Fruit fly (Drosophila melanogaster) whole organism, wandering third instar larva: ENCODE measurements around the gene CG43136.
A peak's percentile ranks its signal among the peaks of the same experiment; 100 is the strongest.

Experiments used
- Abd-B ChIP-seq: fragments of >200 bp; optimal IDR thresholded peaks from 2 replicates; lab custom pipeline; 2017; ENCODE audit warnings: missing biosample characterization, missing genetic modification characterization
- CG32264 ChIP-seq: fragments of 200-800 bp; sonication (Bioruptor generic); optimal IDR thresholded peaks from 2 replicates; lab custom pipeline; 2016; ENCODE audit warnings: missing biosample characterization, missing genetic modification characterization
- CG9705 ChIP-seq: fragments of 200-800 bp; sonication (Bioruptor generic); optimal IDR thresholded peaks from 2 replicates; lab custom pipeline; 2018; ENCODE audit warnings: missing biosample characterization, mild to moderate bottlenecking, missing genetic modification characterization
- CrebA ChIP-seq: fragments of 200-800 bp; sonication (Bioruptor generic); optimal IDR thresholded peaks from 2 replicates; lab custom pipeline; 2016; ENCODE audit warnings: missing biosample characterization, mild to moderate bottlenecking, missing genetic modification characterization, borderline replicate concordance
- Dfd ChIP-seq: fragments of >200 bp; optimal IDR thresholded peaks from 2 replicates; lab custom pipeline; 2017; ENCODE audit warnings: missing biosample characterization, missing genetic modification characterization
- Dif ChIP-seq: fragments of 200-275, 200-300 bp; sonication (Bioruptor generic); optimal IDR thresholded peaks from 2 replicates; lab custom pipeline; 2018; ENCODE audit warnings: missing biosample characterization, missing genetic modification characterization; ENCODE audit not compliant: partially characterized antibody
- GATAd ChIP-seq: sonication (Bioruptor generic); optimal IDR thresholded peaks from 2 replicates; lab custom pipeline; 2016; ENCODE audit warnings: missing biosample characterization, missing genetic modification characterization
- HLH106 ChIP-seq: fragments of 200-800 bp; optimal IDR thresholded peaks from 3 replicates; lab custom pipeline; 2019; ENCODE audit warnings: missing biosample characterization, mild to moderate bottlenecking, missing genetic modification characterization, moderate library complexity
- Hnf4 ChIP-seq: fragments of 200-800 bp; sonication (Bioruptor generic); optimal IDR thresholded peaks from 2 replicates; lab custom pipeline; 2016; ENCODE audit warnings: missing biosample characterization, mild to moderate bottlenecking, missing genetic modification characterization
- Hr78 ChIP-seq: fragments of >200 bp; optimal IDR thresholded peaks from 2 replicates; lab custom pipeline; 2017; ENCODE audit warnings: missing biosample characterization, missing genetic modification characterization
- Hr83 ChIP-seq: fragments of 200-300 bp; sonication (Bioruptor generic); optimal IDR thresholded peaks from 2 replicates; lab custom pipeline; 2016; ENCODE audit warnings: missing biosample characterization, mild to moderate bottlenecking, missing genetic modification characterization, moderate library complexity; ENCODE audit not compliant: poor library complexity, severe bottlenecking
- Jra ChIP-seq: sonication (Bioruptor generic); optimal IDR thresholded peaks from 2 replicates; lab custom pipeline; 2016; ENCODE audit warnings: missing biosample characterization, missing genetic modification characterization
- Mio ChIP-seq: sonication (Bioruptor generic); optimal IDR thresholded peaks from 2 replicates; lab custom pipeline; 2016; ENCODE audit warnings: missing biosample characterization, missing genetic modification characterization
- Myc ChIP-seq: fragments of >200 bp; optimal IDR thresholded peaks from 2 replicates; lab custom pipeline; 2017
- N ChIP-seq: fragments of >200 bp; optimal IDR thresholded peaks from 2 replicates; lab custom pipeline; 2018; ENCODE audit warnings: missing biosample characterization, missing external identifiers, missing genetic modification characterization
- OdsH ChIP-seq: fragments of 200-800 bp; sonication (Bioruptor generic); optimal IDR thresholded peaks from 2 replicates; lab custom pipeline; 2016; ENCODE audit warnings: missing biosample characterization, mild to moderate bottlenecking, missing genetic modification characterization
- Rel ChIP-seq, 2 experiments: fragments of 200-800 bp; sonication (Bioruptor generic) in 1 of 2; optimal IDR thresholded peaks; 2 replicates in 1 of 2; 3 replicates in 1 of 2; lab custom pipeline; 2016 to 2019; ENCODE audit warnings: mild to moderate bottlenecking in 2 of 2, missing biosample characterization in 2 of 2, missing genetic modification characterization in 2 of 2, moderate library complexity in 1 of 2
- Sp1 ChIP-seq: fragments of 200-800 bp; sonication (Bioruptor generic); optimal IDR thresholded peaks from 3 replicates; lab custom pipeline; 2019; ENCODE audit warnings: missing biosample characterization, mild to moderate bottlenecking, missing genetic modification characterization, moderate library complexity
- Vsx2 ChIP-seq: fragments of 200-300, 225-300 bp; sonication (Bioruptor generic); optimal IDR thresholded peaks from 2 replicates; lab custom pipeline; 2018; ENCODE audit warnings: missing biosample characterization, missing genetic modification characterization; ENCODE audit not compliant: partially characterized antibody
- br ChIP-seq: fragments of 200-800 bp; sonication (Bioruptor generic); optimal IDR thresholded peaks from 2 replicates; lab custom pipeline; 2016; ENCODE audit warnings: missing biosample characterization, missing genetic modification characterization
- brk ChIP-seq: fragments of 200-800 bp; sonication (Bioruptor generic); optimal IDR thresholded peaks from 2 replicates; lab custom pipeline; 2016; ENCODE audit warnings: missing biosample characterization, mild to moderate bottlenecking, missing genetic modification characterization
- dl ChIP-seq, 2 experiments: fragments of 175-275, 200-275 bp in 1 of 2; fragments of 200-275 bp in 1 of 2; sonication (Bioruptor generic); optimal IDR thresholded peaks; lab custom pipeline; 2018; ENCODE audit warnings: mild to moderate bottlenecking in 2 of 2, missing biosample characterization in 2 of 2, missing genetic modification characterization in 2 of 2, moderate library complexity in 2 of 2; ENCODE audit not compliant: partially characterized antibody in 2 of 2, insufficient read depth in 1 of 2
- dmrt93B ChIP-seq: fragments of 200-800 bp; sonication (Bioruptor generic); optimal IDR thresholded peaks from 2 replicates; lab custom pipeline; 2018; ENCODE audit warnings: missing biosample characterization, mild to moderate bottlenecking, missing genetic modification characterization
- dsf ChIP-seq: sonication (Bioruptor generic); optimal IDR thresholded peaks from 2 replicates; lab custom pipeline; 2016; ENCODE audit warnings: missing biosample characterization, missing genetic modification characterization, borderline replicate concordance
- ey ChIP-seq: fragments of 200-800 bp; sonication (Bioruptor generic); optimal IDR thresholded peaks from 2 replicates; lab custom pipeline; 2016; ENCODE audit warnings: missing biosample characterization, missing genetic modification characterization
- foxo ChIP-seq, 2 experiments: fragments of 200-800 bp; sonication (Bioruptor generic); optimal IDR thresholded peaks; 2 replicates in 1 of 2; 3 replicates in 1 of 2; lab custom pipeline; 2016 to 2017; ENCODE audit warnings: missing biosample characterization in 2 of 2, missing genetic modification characterization in 2 of 2
- fru ChIP-seq: fragments of 200-800 bp; sonication (Bioruptor generic); optimal IDR thresholded peaks from 3 replicates; lab custom pipeline; 2016; ENCODE audit warnings: missing biosample characterization, mild to moderate bottlenecking, missing genetic modification characterization
- h ChIP-seq: fragments of 200-800 bp; sonication (Bioruptor generic); optimal IDR thresholded peaks from 3 replicates; lab custom pipeline; 2016; ENCODE audit warnings: missing biosample characterization, mild to moderate bottlenecking, missing genetic modification characterization
- jim ChIP-seq: fragments of 175-275, 200-325 bp; sonication (Bioruptor generic); optimal IDR thresholded peaks from 2 replicates; lab custom pipeline; 2016; ENCODE audit warnings: missing biosample characterization, mild to moderate bottlenecking, missing genetic modification characterization
- lola ChIP-seq: fragments of >200 bp; optimal IDR thresholded peaks from 2 replicates; lab custom pipeline; 2017; ENCODE audit warnings: missing biosample characterization, missing genetic modification characterization
- pan ChIP-seq: fragments of >200 bp; optimal IDR thresholded peaks from 2 replicates; lab custom pipeline; 2017
- psq ChIP-seq: fragments of 200-800 bp; sonication (Bioruptor generic); optimal IDR thresholded peaks from 3 replicates; lab custom pipeline; 2017; ENCODE audit warnings: missing biosample characterization, mild to moderate bottlenecking, missing genetic modification characterization, moderate library complexity
- rgr ChIP-seq: fragments of 200-800 bp; sonication (Bioruptor generic); optimal IDR thresholded peaks from 3 replicates; lab custom pipeline; 2016; ENCODE audit warnings: missing biosample characterization, mild to moderate bottlenecking, missing genetic modification characterization
- sage ChIP-seq: fragments of 200-800 bp; sonication (Bioruptor generic); optimal IDR thresholded peaks from 2 replicates; lab custom pipeline; 2016; ENCODE audit warnings: missing biosample characterization, mild to moderate bottlenecking, missing genetic modification characterization
- sv ChIP-seq: fragments of 200-800 bp; sonication (Bioruptor generic); optimal IDR thresholded peaks from 3 replicates; lab custom pipeline; 2016; ENCODE audit warnings: missing biosample characterization, missing genetic modification characterization
- tai ChIP-seq: sonication (Bioruptor generic); optimal IDR thresholded peaks from 2 replicates; lab custom pipeline; 2016; ENCODE audit warnings: missing biosample characterization, missing genetic modification characterization
- usp ChIP-seq: fragments of >200 bp; optimal IDR thresholded peaks from 2 replicates; lab custom pipeline; 2017; ENCODE audit warnings: missing biosample characterization, missing genetic modification characterization
- woc ChIP-seq: sonication (Bioruptor generic); optimal IDR thresholded peaks from 2 replicates; lab custom pipeline; 2016; ENCODE audit warnings: missing biosample characterization, mild to moderate bottlenecking, missing genetic modification characterization

CG43136 gene

DNA sequence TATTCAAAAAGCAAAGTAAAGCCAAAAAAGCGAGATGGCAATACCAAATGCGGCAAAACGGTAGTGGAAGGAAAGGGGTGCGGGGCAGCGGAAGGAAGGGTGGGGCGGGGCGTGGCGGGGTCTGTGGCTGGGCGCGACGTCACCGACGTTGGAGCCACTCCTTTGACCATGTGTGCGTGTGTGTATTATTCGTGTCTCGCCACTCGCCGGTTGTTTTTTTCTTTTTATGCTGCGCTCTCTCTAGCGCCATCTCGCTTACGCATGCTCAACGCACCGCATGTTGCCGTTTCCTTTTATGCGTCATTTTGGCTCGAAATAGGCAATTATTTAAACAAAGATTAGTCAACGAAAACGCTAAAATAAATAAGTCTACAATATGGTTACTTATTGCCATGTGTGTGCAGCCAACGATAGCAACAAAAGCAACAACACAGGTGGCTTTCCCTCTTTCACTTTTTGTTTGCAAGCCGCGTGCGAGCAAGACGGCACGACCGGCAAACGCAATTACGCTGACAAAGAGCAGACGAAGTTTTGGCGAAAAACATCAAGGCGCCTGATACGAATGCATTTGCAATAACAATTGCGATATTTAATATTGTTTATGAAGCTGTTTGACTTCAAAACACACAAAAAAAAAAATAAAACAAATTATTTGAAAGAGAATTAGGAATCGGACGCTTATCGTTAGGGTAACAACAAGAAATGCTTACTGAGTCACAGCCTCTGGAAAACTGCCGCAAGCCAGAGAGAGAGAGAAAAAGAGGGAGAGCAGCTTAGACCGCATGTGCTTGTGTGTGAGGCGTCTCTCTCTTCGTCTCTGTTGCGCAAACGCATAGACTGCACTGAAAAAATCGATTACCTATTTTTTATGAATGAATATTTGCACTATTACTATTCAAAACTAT, 45.9 kb downstream of the CG43136 start:
- TF ChIP-seq jim (GFP tag; lab: Kevin White, UChicago) (peak; percentile 64), dl (GFP tag; optimal IDR thresholded peaks at IDR 0.05; lab: Kevin White, UChicago; ENCODE audit: insufficient read depth in 1 of 2, partially characterized antibody in 2 of 2) (peak; percentile 51 to 70), Jra (GFP tag; lab: Kevin White, UChicago) (no peak), HLH106 (tag; lab: Kevin White, UChicago) (peak; percentile 28), foxo (GFP tag; optimal IDR thresholded peaks at IDR 0.05; lab: Kevin White, UChicago) (peak in 1 of 2 experiments; percentile 1), Abd-B (GFP tag; lab: Kevin White, UChicago) (no peak), psq (GFP tag; lab: Kevin White, UChicago) (peak; percentile 96), tai (GFP tag; lab: Kevin White, UChicago) (peak; percentile 84), Rel (GFP tag; optimal IDR thresholded peaks at IDR 0.05; lab: Kevin White, UChicago) (no peak), Rel (tag; optimal IDR thresholded peaks at IDR 0.05; lab: Kevin White, UChicago) (peak; percentile 23), Dif (GFP tag; lab: Kevin White, UChicago) (peak; percentile 66), OdsH (GFP tag; lab: Kevin White, UChicago) (no peak), pan (no peak), Sp1 (GFP tag; lab: Kevin White, UChicago) (peak; percentile 2), Dfd (GFP tag; lab: Kevin White, UChicago) (peak; percentile 39)

DNA sequence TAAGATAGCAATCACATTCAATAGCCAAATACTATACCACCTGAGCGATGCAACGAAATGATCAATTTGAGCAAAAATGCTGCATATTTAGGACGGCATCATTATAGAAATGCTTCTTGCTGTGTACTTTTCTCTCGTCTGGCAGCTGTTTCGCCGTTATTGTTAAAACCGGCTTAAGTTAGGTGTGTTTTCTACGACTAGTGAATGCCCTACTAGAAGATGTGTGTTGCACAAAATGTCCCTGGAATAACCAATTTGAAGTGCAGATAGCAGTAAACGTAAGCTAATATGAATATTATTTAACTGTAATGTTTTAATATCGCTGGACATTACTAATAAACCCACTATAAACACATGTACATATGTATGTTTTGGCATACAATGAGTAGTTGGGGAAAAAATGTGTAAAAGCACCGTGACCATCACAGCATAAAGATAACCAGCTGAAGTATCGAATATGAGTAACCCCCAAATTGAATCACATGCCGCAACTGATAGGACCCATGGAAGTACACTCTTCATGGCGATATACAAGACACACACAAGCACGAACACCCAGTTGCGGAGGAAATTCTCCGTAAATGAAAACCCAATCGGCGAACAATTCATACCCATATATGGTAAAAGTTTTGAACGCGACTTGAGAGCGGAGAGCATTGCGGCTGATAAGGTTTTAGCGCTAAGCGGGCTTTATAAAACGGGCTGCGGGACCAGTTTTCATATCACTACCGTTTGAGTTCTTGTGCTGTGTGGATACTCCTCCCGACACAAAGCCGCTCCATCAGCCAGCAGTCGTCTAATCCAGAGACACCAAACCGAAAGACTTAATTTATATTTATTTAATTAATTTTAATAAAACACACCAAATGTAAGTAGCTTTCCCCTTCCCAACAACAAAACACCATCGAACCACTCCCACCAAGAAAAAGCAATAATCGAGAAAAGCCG, 46.9 kb downstream of the CG43136 start, which contains the start of gene Act5C:
Gene Act5C, plus strand, starts transcription at position 716 of the 948 bp plus-strand sequence.
- peak; percentile 67 for TF ChIP-seq Dif (GFP tag; lab: Kevin White, UChicago)
- TF ChIP-seq usp (GFP tag; lab: Kevin White, UChicago): no peak
- TF ChIP-seq Mio: peak; percentile 78
- TF ChIP-seq pan: no peak
- TF ChIP-seq CG9705 (GFP tag; lab: Kevin White, UChicago): peak; percentile 92
- TF ChIP-seq sage: peak; percentile 95
- peak; percentile 87 for TF ChIP-seq brk
- peak; percentile 95 for TF ChIP-seq OdsH (GFP tag; lab: Kevin White, UChicago)
- no peak for TF ChIP-seq Hr78 (GFP tag; lab: Kevin White, UChicago)
- TF ChIP-seq dsf (GFP tag; lab: Kevin White, UChicago): peak; percentile 81
- no peak for TF ChIP-seq Abd-B (GFP tag; lab: Kevin White, UChicago)
- TF ChIP-seq N: no peak
- TF ChIP-seq CG32264 (GFP tag; lab: Kevin White, UChicago): peak; percentile 94
- TF ChIP-seq jim (GFP tag; lab: Kevin White, UChicago): no peak
- no peak for TF ChIP-seq Myc (lab: Kevin White, UChicago)
- peak; percentile 91 for TF ChIP-seq CrebA (GFP tag; lab: Kevin White, UChicago)
- TF ChIP-seq ey: peak; percentile 97
- TF ChIP-seq Vsx2 (GFP tag; lab: Kevin White, UChicago): no peak
- peak; percentile 93 for TF ChIP-seq dmrt93B
- peak; percentile 97 for TF ChIP-seq h
- peak in 1 of 2 experiments; percentile 1 for TF ChIP-seq dl (GFP tag; optimal IDR thresholded peaks at IDR 0.05; lab: Kevin White, UChicago; ENCODE audit: insufficient read depth in 1 of 2, partially characterized antibody in 2 of 2)
- TF ChIP-seq Hr83 (GFP tag; lab: Kevin White, UChicago): peak; percentile 66
- peak; percentile 97 for TF ChIP-seq HLH106 (tag; lab: Kevin White, UChicago)
- TF ChIP-seq Jra (GFP tag; lab: Kevin White, UChicago): peak; percentile 75
- TF ChIP-seq tai (GFP tag; lab: Kevin White, UChicago): peak; percentile 49
- peak; percentile 74 for TF ChIP-seq Rel (GFP tag; optimal IDR thresholded peaks at IDR 0.05; lab: Kevin White, UChicago)
- TF ChIP-seq Rel (tag; optimal IDR thresholded peaks at IDR 0.05; lab: Kevin White, UChicago): peak; percentile 81
- TF ChIP-seq fru (GFP tag; lab: Kevin White, UChicago): peak; percentile 97
- peak; percentile 91 for TF ChIP-seq psq (GFP tag; lab: Kevin White, UChicago)
- TF ChIP-seq foxo (GFP tag; optimal IDR thresholded peaks at IDR 0.05; lab: Kevin White, UChicago): peak; percentile 87 to 97
- peak; percentile 93 for TF ChIP-seq sv (GFP tag; lab: Kevin White, UChicago)
- TF ChIP-seq rgr (GFP tag; lab: Kevin White, UChicago): peak; percentile 97
- TF ChIP-seq Dfd (GFP tag; lab: Kevin White, UChicago): no peak
- TF ChIP-seq Sp1 (GFP tag; lab: Kevin White, UChicago): peak; percentile 97
- peak; percentile 47 for TF ChIP-seq GATAd
- TF ChIP-seq woc (GFP tag; lab: Kevin White, UChicago): peak; percentile 97
- TF ChIP-seq lola (GFP tag; lab: Kevin White, UChicago): no peak
- TF ChIP-seq br (GFP tag; lab: Kevin White, UChicago): peak; percentile 97
- peak; percentile 95 for TF ChIP-seq Hnf4
